Fruit fly (Drosophila melanogaster) whole organism, wandering third instar larva: ENCODE results near the gene dmt.

Experiments used
- CrebA ChIP-seq: fragments of 200-800 bp; sonication (Bioruptor generic); optimal IDR thresholded peaks from 2 replicates; lab custom pipeline; 2016; ENCODE audit warnings: missing biosample characterization, mild to moderate bottlenecking, missing genetic modification characterization, borderline replicate concordance
- Dfd ChIP-seq: fragments of >200 bp; optimal IDR thresholded peaks from 2 replicates; lab custom pipeline; 2017; ENCODE audit warnings: missing biosample characterization, missing genetic modification characterization
- GATAd ChIP-seq: sonication (Bioruptor generic); optimal IDR thresholded peaks from 2 replicates; lab custom pipeline; 2016; ENCODE audit warnings: missing biosample characterization, missing genetic modification characterization
- Hr78 ChIP-seq: fragments of >200 bp; optimal IDR thresholded peaks from 2 replicates; lab custom pipeline; 2017; ENCODE audit warnings: missing biosample characterization, missing genetic modification characterization
- Myc ChIP-seq: fragments of >200 bp; optimal IDR thresholded peaks from 2 replicates; lab custom pipeline; 2017
- dl ChIP-seq, 2 experiments: fragments of 175-275, 200-275 bp in 1 of 2; fragments of 200-275 bp in 1 of 2; sonication (Bioruptor generic); optimal IDR thresholded peaks; lab custom pipeline; 2018; ENCODE audit warnings: mild to moderate bottlenecking in 2 of 2, missing biosample characterization in 2 of 2, missing genetic modification characterization in 2 of 2, moderate library complexity in 2 of 2; ENCODE audit not compliant: partially characterized antibody in 2 of 2, insufficient read depth in 1 of 2
- fru ChIP-seq: fragments of 200-800 bp; sonication (Bioruptor generic); optimal IDR thresholded peaks from 3 replicates; lab custom pipeline; 2016; ENCODE audit warnings: missing biosample characterization, mild to moderate bottlenecking, missing genetic modification characterization
- h ChIP-seq: fragments of 200-800 bp; sonication (Bioruptor generic); optimal IDR thresholded peaks from 3 replicates; lab custom pipeline; 2016; ENCODE audit warnings: missing biosample characterization, mild to moderate bottlenecking, missing genetic modification characterization
- lola ChIP-seq: fragments of >200 bp; optimal IDR thresholded peaks from 2 replicates; lab custom pipeline; 2017; ENCODE audit warnings: missing biosample characterization, missing genetic modification characterization
- psq ChIP-seq: fragments of 200-800 bp; sonication (Bioruptor generic); optimal IDR thresholded peaks from 3 replicates; lab custom pipeline; 2017; ENCODE audit warnings: missing biosample characterization, mild to moderate bottlenecking, missing genetic modification characterization, moderate library complexity
- sv ChIP-seq: fragments of 200-800 bp; sonication (Bioruptor generic); optimal IDR thresholded peaks from 3 replicates; lab custom pipeline; 2016; ENCODE audit warnings: missing biosample characterization, missing genetic modification characterization
- tai ChIP-seq: sonication (Bioruptor generic); optimal IDR thresholded peaks from 2 replicates; lab custom pipeline; 2016; ENCODE audit warnings: missing biosample characterization, missing genetic modification characterization

DNA sequence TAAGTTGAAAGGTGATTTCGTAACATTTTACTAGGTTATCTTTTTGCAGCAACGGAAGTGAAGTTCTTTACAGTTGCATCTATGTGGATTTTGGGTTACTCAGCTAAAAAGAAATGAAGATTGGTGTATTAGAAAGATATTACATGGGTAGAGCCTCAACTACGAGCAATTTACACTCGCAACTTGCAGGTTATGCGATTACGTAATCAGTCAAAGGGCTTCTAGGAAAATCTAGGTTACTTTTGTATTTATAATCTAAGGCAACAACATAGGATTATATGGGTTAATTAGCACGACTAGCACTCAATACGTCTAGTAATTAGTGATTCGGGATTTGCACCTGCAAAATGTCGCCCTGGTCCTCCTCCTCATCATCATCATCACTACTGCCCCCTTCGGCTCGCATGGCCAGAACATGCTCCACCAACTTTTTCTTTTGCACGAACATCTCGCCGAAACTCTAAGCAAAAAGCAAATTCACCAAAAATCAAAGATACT lies 36.7 kb upstream of the dmt start, which contains the start of gene Dhc1:
- no peak for TF ChIP-seq Hr78
- no peak for TF ChIP-seq Dfd (GFP tag; lab: Kevin White, UChicago)
- no peak for TF ChIP-seq dl (GFP tag; optimal IDR thresholded peaks at IDR 0.05; lab: Kevin White, UChicago; ENCODE audit: insufficient read depth in 1 of 2, partially characterized antibody in 2 of 2)
- TF ChIP-seq h (GFP tag; lab: Kevin White, UChicago) = no peak
- no peak for TF ChIP-seq Myc (lab: Kevin White, UChicago)
- no peak for TF ChIP-seq psq
- TF ChIP-seq fru (GFP tag; lab: Kevin White, UChicago) = no peak
- no peak for TF ChIP-seq CrebA (GFP tag; lab: Kevin White, UChicago)
- TF ChIP-seq sv = no peak
- TF ChIP-seq lola = no peak
- no peak for TF ChIP-seq GATAd (GFP tag; lab: Kevin White, UChicago)
- no peak for TF ChIP-seq tai (GFP tag; lab: Kevin White, UChicago)
